Worm (Caenorhabditis elegans): Measurements from ENCODE around the gene unc-50.

DNA sequence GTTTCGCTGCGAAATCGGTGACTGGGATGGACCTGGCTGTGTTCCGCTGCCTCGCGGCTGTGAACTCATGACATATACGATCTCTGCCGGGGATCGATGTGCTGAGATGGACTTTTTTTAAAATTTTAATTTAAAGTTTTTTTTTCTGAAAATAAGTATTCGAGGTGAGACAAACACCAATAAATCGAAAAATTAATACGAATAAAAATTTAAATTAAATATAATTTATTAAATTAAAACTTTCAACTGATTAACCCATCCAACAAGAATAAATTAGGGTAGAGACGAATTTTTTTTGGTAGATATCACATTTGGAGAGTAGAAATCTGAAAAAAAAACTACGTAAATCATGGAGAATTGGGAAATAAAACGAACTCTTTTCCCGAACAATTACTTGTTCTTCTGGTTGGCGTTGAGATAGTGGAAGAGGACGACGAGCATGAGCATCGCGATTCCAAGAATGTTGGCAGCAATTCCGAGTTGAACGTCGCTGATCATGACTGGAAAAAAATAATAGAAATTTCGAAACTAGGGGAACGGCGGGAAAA, at the start of gene unc-50, which contains the start of gene ostf-4:
- TF ChIP-seq fos-1 (tag; optimal IDR thresholded peaks at IDR 0.05) (no peak), aly-2 (tag; optimal IDR thresholded peaks at IDR 0.05) (no peak), lin-13 (GFP tag; optimal IDR thresholded peaks at IDR 0.05) (no peak), aha-1 (tag; optimal IDR thresholded peaks at IDR 0.05) (no peak), dpl-1 (GFP tag; optimal IDR thresholded peaks at IDR 0.05) (no peak)

Measured in whole organism, L1 larva.